Fruit fly (Drosophila melanogaster): ENCODE data around the gene Sry-delta.
A peak's percentile ranks its signal among the peaks of the same experiment; 100 is the strongest.

dm6 chr3R:30046029-30047001 lies 3.2 kb downstream of the Sry-delta start, which contains the start of the genes RpL32 and CG7943:
- TF ChIP-seq ato (GFP tag; IDR thresholded peaks at IDR 0.05; ENCODE audit: partially characterized antibody) (peak; percentile 100), Gsc (GFP tag; IDR thresholded peaks at IDR 0.05) (peak; percentile 85), CG18011 (GFP tag; optimal IDR thresholded peaks at IDR 0.05) (peak; percentile 77)
